Fruit fly (Drosophila melanogaster): ENCODE measurements around the gene Sk1.

DNA sequence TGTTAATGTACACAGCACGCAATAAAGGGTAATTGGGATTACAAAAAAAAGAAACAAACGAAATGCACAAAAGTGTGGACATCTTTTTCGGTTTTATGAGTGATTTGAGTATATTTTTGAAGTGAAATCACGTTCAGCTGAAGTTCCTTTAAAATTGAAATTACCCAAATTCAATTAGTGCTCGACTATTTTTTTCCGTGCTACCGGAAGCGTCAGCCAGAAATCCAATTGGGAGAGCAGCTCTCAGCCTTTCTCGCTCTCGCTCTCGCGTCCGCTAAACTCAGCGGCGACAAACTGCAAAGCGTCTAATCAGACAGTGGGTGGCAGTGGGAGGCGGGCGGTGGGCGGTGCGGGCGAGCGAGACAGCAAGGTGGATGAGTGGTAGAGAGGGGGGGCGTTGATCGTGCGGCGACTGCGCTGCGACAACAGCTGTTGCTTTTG is 19.0 kb upstream of the Sk1 start:
- peak; percentile 93 for TF ChIP-seq Hnf4 (GFP tag; optimal IDR thresholded peaks at IDR 0.05)
- peak; percentile 87 for TF ChIP-seq psq (GFP tag; optimal IDR thresholded peaks at IDR 0.05)
- TF ChIP-seq br (GFP tag; optimal IDR thresholded peaks at IDR 0.05) = peak; percentile 95
- TF ChIP-seq ey (GFP tag; optimal IDR thresholded peaks at IDR 0.05) = peak; percentile 96
- TF ChIP-seq h (GFP tag; optimal IDR thresholded peaks at IDR 0.05) = peak; percentile 96
- peak; percentile 92 for TF ChIP-seq OdsH (GFP tag; optimal IDR thresholded peaks at IDR 0.05)
- peak; percentile 93 for TF ChIP-seq rgr (GFP tag; optimal IDR thresholded peaks at IDR 0.05)
- TF ChIP-seq sv (GFP tag; optimal IDR thresholded peaks at IDR 0.05) = peak; percentile 78
- TF ChIP-seq Sp1 (GFP tag; optimal IDR thresholded peaks at IDR 0.05) = peak; percentile 93

All from whole organism, wandering third instar larva.